Fruit fly (Drosophila melanogaster) S2 (cell line): Measurements from ENCODE around the gene mub.
A peak's percentile ranks its signal among the peaks of the same experiment; 100 is the strongest.

Experiments used
- CG8478 ChIP-seq: fragments of >200 bp; optimal IDR thresholded peaks from 2 replicates; lab custom pipeline; 2018
- CTCF ChIP-seq, 2 experiments: fragments of >200 bp; optimal IDR thresholded peaks; 2 replicates each; lab custom pipeline; 2018

mub gene

DNA sequence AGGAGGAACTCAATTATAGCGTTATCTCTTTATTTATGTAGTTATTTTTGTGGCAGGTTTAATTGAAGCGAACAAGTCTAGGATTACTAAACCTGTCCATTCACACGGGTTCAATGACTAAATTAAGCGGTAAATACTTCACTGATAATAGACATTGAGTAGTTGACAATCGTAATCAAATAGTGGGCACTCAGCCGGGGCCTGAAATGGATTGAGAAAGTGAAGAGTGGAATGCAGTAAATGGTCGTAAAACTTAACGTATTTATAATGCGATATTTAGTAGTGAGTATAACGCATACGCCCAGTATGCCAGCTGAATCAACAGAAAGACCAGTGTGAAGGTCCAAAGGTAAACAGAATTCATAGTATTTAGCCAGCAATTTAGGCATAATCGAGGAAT is 91.6 kb downstream of the mub start:
- TF ChIP-seq CG8478 (lab: Kevin White, UChicago) (no peak), CTCF (optimal IDR thresholded peaks at IDR 0.05; lab: Kevin White, UChicago) (no peak)

DNA sequence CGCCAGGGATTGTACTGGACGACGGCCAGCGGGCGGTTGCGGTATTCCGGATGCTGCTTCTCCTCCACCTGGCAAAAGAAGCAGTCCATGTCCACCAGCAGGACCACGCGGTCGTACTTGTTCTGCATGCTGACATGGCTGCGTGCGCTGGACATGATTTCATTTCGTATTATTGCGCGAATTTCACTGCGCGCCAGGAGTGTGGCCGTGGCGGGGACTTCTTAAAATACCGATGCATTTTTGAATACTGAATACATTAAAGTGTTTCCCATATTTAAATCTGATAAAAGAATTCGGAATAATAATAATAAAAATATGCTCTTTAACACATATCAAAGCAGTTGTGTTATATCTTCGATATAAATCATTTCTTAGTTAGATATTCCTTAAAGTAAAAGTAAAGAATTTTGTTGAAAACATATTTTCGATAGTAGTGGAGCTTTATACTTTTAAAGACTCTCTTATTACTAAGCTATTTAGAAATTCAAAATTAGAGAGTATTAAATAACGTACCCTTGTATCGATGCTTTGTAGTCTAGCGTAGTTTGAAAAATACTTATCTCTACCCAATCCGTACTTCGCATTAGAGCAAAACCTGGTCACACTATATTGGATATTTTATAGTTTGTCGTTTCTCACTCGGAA is 97.1 kb downstream of the mub start, which contains the start of the genes PolH and CG14562:
TSS of gene PolH (minus strand) at position 198 of the 645 bp plus-strand sequence.
TSS of gene CG14562 (plus strand) at position 607 of the 645 bp plus-strand sequence.
- TF ChIP-seq CTCF (optimal IDR thresholded peaks at IDR 0.05; lab: Kevin White, UChicago) (no peak), CG8478 (lab: Kevin White, UChicago) (no peak)

DNA sequence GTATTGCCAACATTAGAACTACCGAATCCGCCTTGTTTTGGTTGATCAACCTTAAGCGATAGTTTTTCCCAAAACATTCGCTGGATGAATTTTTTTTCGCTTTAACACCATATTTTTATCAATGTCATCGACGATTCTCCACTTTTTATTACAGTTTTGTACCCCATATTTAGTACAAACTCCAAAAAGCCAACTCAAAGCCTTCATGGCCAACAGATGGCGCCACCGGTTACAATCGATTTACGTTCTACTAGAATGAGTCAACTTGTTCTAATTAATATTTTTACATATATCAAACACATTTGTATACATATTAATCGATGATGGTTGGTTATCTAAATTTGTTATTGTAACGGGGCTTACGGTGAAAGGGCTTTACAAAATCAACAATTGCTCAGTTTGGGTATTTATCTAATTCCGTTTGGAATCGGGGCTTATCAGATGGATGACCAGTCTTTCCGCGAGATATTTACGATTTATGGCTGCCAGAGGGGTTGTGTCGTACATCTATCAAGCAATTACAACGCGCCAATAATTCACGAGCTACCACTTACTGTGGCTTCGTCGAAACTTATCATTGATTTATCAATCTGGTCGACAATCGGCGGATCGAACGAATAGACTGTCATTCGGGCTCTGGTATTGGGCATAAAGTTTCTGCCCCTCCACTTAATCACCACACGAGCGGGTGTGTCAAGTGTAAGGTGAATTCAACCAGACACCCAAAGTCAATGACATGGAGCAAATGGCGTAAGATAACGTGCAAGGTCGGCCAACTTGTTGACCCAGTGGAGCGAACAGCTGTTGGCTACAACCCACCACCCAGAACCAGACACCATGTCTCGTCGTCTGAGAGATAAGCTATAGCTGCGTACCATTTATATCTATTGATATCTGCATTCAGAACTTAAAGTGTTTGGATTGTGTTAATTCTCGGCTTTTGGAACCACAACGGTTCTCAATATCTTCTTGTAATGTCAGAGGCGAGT is 108.7 kb downstream of the mub start:
- TF ChIP-seq CTCF (optimal IDR thresholded peaks at IDR 0.05; lab: Kevin White, UChicago) (peak; percentile 75 to 84), CG8478 (lab: Kevin White, UChicago) (no peak)

DNA sequence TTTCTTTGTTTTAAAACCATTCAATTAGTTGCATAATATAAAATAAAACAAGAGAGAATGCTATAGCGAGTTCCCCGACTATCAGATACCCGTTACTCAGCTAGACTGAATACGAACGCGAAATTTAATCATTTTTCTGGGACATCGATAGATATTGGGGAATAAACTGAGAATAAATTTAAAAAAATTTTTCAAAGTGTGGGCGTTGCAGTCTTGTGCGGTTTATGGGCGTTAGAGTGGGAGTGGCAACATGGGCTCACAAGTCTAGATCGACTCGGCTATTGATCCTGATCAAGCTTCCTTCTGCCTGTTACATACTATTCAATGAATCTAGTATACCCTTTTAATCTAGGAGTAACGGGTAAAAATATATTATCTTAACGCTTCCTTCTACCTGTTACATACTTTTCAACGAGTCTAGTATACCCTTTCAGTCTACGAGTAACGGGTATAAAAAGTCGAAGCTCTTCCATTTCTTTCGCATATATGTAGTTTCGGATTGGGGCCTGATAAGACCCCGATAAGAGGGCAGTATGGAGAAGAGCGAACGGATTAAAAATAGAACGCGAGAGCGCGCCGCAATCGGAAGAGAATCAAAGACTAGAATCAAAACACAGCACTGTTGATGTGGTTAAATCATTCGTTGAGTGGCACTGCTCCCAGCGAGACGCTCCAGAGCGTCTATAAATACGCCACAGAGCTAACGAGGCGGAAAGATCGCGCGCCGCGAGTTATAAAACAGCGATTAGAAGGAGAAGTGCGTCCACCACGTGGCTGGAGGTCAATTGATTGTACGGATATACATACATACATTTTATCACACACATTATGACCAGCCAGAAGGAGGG is 110.1 kb downstream of the mub start, which contains the start of gene CG7458:
TSS of gene CG7458 (plus strand) at position 637 of the 848 bp plus-strand sequence.
- TF ChIP-seq CTCF (optimal IDR thresholded peaks at IDR 0.05; lab: Kevin White, UChicago) (no peak), CG8478 (lab: Kevin White, UChicago) (no peak)

DNA sequence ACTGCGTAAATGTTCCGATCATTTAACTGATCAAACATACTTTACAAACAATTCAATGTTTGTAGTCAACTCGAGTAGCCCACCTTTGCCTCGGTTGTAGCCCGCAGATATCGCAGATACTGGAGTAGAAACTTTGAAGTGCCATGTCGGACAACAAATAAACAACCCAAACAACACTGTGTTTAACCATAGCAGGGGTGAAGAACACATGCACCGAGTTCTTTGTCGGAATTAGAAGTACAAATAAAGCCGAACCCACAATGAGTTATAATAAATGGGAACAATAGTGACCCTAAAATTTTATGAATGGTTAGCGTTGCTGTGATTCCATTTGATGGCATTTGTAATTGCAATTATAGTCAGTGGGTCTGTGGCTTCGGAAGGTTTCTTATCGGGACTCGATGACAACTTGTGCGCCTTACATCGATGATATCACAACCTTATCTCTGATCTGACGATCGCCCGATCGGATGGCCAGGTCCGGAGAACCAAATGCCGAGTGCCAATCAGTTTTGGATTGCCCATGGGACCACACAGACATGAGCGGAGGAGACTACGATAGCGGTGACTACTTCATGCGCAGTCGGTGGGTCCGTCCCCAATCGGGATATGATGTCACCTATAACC is 117.4 kb downstream of the mub start, which contains the start of gene Chs2:
TSS of gene Chs2 (plus strand) at position 510 of the 627 bp plus-strand sequence.
- TF ChIP-seq CTCF (optimal IDR thresholded peaks at IDR 0.05; lab: Kevin White, UChicago) (no peak), CG8478 (lab: Kevin White, UChicago) (no peak)

DNA sequence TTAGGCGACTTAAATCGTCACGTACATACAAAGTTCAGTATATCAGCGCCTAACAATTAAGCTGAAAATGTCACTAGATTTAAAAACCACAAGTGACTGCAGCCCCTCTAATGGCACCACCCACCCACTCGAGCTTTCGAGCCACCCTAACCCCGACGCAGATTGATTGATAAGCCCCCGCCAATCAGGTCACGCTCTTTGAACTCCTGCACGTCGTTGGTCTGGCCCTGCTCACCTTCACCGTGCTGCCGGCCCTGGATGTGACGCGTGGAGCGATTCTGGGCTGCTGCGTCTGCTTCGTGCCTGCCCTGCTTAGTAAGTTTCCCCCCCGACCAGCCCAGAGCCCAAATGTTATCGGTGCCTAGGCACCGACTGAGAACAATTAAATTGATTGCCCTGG is 118.7 kb downstream of the mub start:
- TF ChIP-seq CTCF (optimal IDR thresholded peaks at IDR 0.05; lab: Kevin White, UChicago) (no peak), CG8478 (lab: Kevin White, UChicago) (no peak)

DNA sequence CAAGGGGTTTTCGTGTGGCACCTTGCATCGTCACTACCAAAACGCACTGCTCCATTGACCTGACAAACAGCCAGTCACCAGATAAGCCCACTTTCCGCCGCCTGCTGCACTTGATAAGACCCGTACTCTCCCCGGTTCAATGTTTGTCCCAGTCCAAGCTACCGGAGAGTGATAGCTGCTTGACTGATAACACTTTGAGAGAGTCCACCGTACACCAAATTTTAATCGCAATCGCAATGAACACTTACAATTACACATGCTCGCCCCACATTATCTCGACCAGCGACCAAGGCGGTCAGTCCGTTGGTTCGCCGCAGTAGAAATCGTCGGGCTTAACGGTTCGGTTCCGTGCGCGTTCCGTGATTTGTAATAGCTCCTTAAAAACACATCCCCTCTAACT is 127.1 kb downstream of the mub start, which contains the start of gene P5CS:
TSS of gene P5CS (plus strand) at position 268 of the 400 bp plus-strand sequence.
- TF ChIP-seq CG8478 (lab: Kevin White, UChicago) (no peak), CTCF (optimal IDR thresholded peaks at IDR 0.05; lab: Kevin White, UChicago) (no peak)

DNA sequence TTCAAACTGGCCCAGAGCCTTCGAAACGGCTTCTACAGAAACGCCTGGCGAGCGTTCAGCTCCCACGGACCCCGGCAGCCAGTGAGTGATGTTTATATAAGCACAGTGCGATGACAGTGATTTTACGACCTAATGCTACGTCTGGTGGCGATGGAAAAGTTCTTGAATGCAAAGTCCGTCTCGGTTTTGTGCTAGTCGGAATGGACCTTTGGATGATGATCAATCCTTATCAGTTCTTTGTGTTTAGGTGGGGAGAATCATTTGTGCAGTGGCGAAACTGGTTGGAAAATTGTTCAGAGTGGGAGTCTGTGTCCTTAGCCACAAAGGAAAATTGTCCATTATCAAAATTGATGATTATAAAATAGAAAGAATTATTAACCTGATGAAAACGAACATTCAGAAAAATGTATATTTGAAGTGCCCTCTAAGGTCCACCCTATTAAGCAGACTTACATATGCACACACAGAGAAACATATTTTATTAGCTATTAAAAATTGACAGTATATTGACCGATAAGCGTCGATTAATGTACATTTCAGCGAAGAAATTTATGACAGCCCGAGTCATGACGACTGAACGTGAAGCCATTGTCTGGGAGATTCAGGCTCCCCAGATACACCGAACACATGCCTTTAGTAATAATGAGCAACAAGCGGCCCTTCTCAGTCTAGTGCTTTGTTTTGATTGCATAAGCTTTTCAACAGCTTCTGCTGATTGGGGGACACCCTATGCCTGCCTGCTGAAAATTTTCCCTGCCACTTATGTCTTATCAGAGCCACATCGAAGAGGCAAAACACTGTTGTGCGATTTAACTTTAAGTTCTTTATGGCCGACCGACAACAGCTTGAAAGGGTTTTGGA is 127.8 kb downstream of the mub start:
- TF ChIP-seq CTCF (optimal IDR thresholded peaks at IDR 0.05; lab: Kevin White, UChicago) = no peak
- no peak for TF ChIP-seq CG8478 (lab: Kevin White, UChicago)

DNA sequence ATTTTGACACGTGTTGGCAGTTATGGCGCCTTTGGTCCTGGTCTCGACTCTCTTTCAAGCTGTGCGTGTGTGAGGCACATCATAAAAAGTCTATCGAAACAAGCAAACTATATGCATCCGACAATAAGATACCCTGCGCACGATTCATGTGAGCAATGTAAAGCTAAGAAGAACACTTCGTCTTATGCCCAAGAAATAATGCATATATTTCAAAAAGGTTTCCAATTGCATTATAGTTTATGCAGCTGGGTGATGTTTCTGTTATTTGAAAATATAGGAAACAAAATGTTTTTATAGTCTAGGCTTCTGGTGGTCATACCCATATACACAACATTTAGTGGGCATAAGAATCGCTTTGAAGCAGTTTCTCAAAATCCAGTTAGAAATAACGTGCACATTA is 129.1 kb downstream of the mub start:
- TF ChIP-seq CG8478 (lab: Kevin White, UChicago) = no peak
- no peak for TF ChIP-seq CTCF (optimal IDR thresholded peaks at IDR 0.05; lab: Kevin White, UChicago)

DNA sequence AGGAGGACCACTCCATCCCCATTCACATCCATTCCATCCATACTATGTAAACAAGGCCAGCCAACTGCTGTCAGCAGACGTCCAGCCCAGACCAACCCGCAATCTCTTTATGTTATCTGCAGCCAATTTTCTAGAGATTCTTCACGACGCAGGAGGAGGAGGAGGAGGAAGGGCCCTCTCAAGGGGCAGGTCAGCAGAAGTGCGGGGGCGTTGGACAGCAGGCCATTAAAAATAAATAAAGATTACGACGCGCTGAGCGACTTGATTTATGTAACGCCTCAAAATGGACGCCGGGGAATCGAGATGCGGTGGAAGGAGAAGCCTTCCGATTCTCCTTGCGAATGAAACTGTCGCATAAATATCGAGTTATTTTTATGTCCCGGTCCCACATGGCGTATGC is 135.2 kb downstream of the mub start:
- TF ChIP-seq CTCF (optimal IDR thresholded peaks at IDR 0.05; lab: Kevin White, UChicago) (no peak), CG8478 (lab: Kevin White, UChicago) (no peak)
